Worm (Caenorhabditis elegans) whole organism, L2 larva: ENCODE data around the gene F08G2.4.

ENCODE experiments used
- elt-3 ChIP-seq: sonication (generic microtip); optimal IDR thresholded peaks from 2 replicates; lab custom pipeline; 2017; ENCODE audit warnings: missing biosample characterization, missing genetic modification characterization
- mdl-1 ChIP-seq, 2 experiments: fragments of 150-350 bp in 1 of 2; sonication (generic microtip) in 1 of 2; optimal IDR thresholded peaks; 2 replicates each; lab custom pipeline; 2017; ENCODE audit warnings: missing biosample characterization in 2 of 2, missing genetic modification characterization in 2 of 2
- nhr-10 ChIP-seq: sonication (generic microtip); optimal IDR thresholded peaks from 2 replicates; lab custom pipeline; 2017; ENCODE audit warnings: missing biosample characterization, missing genetic modification characterization
- nhr-11 ChIP-seq: fragments of 150-350 bp; optimal IDR thresholded peaks from 2 replicates; lab custom pipeline; 2014; ENCODE audit warnings: missing biosample characterization, missing genetic modification characterization
- nhr-129 ChIP-seq: fragments of 150-350 bp; optimal IDR thresholded peaks from 2 replicates; lab custom pipeline; 2014; ENCODE audit warnings: missing biosample characterization, missing genetic modification characterization
- nhr-237 ChIP-seq: fragments of 150-350 bp; optimal IDR thresholded peaks from 2 replicates; lab custom pipeline; 2014; ENCODE audit warnings: missing biosample characterization, missing genetic modification characterization
- nhr-25 ChIP-seq: fragments of 150-350 bp; sonication (generic microtip); optimal IDR thresholded peaks from 3 replicates; lab custom pipeline; 2014; ENCODE audit warnings: missing biosample characterization, missing genetic modification characterization
- nhr-77 ChIP-seq: fragments of 150-350 bp; optimal IDR thresholded peaks from 2 replicates; lab custom pipeline; 2014; ENCODE audit warnings: missing biosample characterization, missing genetic modification characterization
- ztf-11 ChIP-seq: sonication (generic microtip); optimal IDR thresholded peaks from 2 replicates; lab custom pipeline; 2017; ENCODE audit warnings: missing biosample characterization, missing genetic modification characterization

ce11 chrII:13788813-13789212 is 41.6 kb upstream of the F08G2.4 start:
- TF ChIP-seq nhr-237 (tag; lab: Kevin White, UChicago), result no peak
- no peak for TF ChIP-seq nhr-77 (tag; lab: Kevin White, UChicago)
- no peak for TF ChIP-seq nhr-11 (tag; lab: Kevin White, UChicago)
- TF ChIP-seq mdl-1 (tag; optimal IDR thresholded peaks at IDR 0.05; lab: Kevin White, UChicago), result no peak
- TF ChIP-seq nhr-25 (tag; lab: Kevin White, UChicago), result no peak
- TF ChIP-seq nhr-10 (tag; lab: Kevin White, UChicago), result no peak
- TF ChIP-seq elt-3, result no peak
- no peak for TF ChIP-seq ztf-11 (tag; lab: Kevin White, UChicago)
- no peak for TF ChIP-seq nhr-129 (tag; lab: Kevin White, UChicago)
